Fruit fly (Drosophila melanogaster) S2 (cell line): Measurements from ENCODE around the gene CG4970.

Source experiments
- CG8478 ChIP-seq: fragments of >200 bp; optimal IDR thresholded peaks from 2 replicates; lab custom pipeline; 2018
- CTCF ChIP-seq, 2 experiments: fragments of >200 bp; optimal IDR thresholded peaks; 2 replicates each; lab custom pipeline; 2018

dm6 chr2L:11474960-11475359 lies 42.2 kb upstream of the CG4970 start:
- no peak for TF ChIP-seq CG8478
- no peak for TF ChIP-seq CTCF (optimal IDR thresholded peaks at IDR 0.05; lab: Kevin White, UChicago)
